Worm (Caenorhabditis elegans): ENCODE measurements around the gene cal-4.

cal-4 gene

DNA sequence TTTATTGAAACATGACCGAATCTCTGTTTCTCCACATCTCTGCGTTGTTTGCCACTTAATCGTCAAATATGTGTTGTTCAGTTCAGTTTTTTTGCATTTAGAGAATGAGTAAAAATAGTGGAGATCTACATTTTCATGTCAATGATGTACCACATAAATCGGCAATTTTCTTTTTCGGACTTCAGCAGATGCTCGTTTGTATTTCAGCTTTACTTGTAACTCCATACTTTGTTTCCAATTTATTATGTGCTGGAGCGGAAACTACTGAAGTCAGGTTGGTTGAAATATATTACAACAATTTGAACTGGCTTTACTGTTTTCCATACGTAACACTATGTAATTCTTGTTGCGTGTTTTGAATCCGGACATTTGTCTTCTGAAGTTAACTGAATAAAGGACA lies 9.4 kb downstream of the cal-4 start, which contains the start of gene T07G12.2:
T07G12.2 (plus strand) TSS at position 62 of the 400 bp plus-strand sequence.
- no peak for TF ChIP-seq nhr-12 (tag; optimal IDR thresholded peaks at IDR 0.05)
- TF ChIP-seq sptf-1 (tag; optimal IDR thresholded peaks at IDR 0.05), result no peak
- TF ChIP-seq tbx-8 (GFP tag; optimal IDR thresholded peaks at IDR 0.05), result no peak
- no peak for TF ChIP-seq lin-32 (GFP tag; optimal IDR thresholded peaks at IDR 0.05)
- TF ChIP-seq unc-120 (tag; optimal IDR thresholded peaks at IDR 0.05; ENCODE audit: poor library complexity, severe bottlenecking), result no peak
- no peak for TF ChIP-seq M03D4.4 (tag; optimal IDR thresholded peaks at IDR 0.05)
- no peak for TF ChIP-seq ceh-39 (tag; optimal IDR thresholded peaks at IDR 0.05)
- no peak for TF ChIP-seq elt-1 (tag; optimal IDR thresholded peaks at IDR 0.05; ENCODE audit: borderline replicate concordance, insufficient read depth)
- TF ChIP-seq flh-1 (GFP tag; optimal IDR thresholded peaks at IDR 0.05), result no peak
- no peak for TF ChIP-seq lsy-2 (tag; optimal IDR thresholded peaks at IDR 0.05)
- TF ChIP-seq ceh-43 (GFP tag; optimal IDR thresholded peaks at IDR 0.05), result no peak
- TF ChIP-seq nhr-237 (tag; optimal IDR thresholded peaks at IDR 0.05), result no peak
- TF ChIP-seq pha-4 (tag; optimal IDR thresholded peaks at IDR 0.05), result no peak
- no peak for TF ChIP-seq ceh-83 (GFP tag; optimal IDR thresholded peaks at IDR 0.05)
- TF ChIP-seq nhr-76 (tag; optimal IDR thresholded peaks at IDR 0.05), result no peak
- no peak for TF ChIP-seq elt-3 (tag; optimal IDR thresholded peaks at IDR 0.05)
- no peak for TF ChIP-seq sem-2 (GFP tag; optimal IDR thresholded peaks at IDR 0.05)

DNA sequence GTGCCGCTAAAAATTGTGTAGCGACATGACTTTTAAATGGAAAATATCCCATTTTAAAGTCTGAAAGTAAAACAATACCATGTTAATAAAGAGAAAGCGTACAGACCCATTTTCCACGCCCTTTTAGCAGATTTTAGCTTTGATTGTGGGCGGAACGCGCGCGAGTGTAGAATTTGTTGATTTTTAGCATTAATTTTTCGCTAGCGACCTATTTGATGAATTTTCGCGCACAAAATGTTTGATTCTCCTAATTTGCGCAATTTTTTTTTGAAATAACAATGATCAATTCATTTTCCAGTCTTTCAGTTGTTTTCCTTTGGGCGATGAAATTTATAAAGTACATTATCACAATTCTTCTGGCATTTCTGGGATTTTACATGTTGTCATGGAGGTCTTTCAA lies 12.4 kb downstream of the cal-4 start, which contains the start of gene T07G12.3:
T07G12.3 (plus strand) TSS at position 301 of the 400 bp plus-strand sequence.
- TF ChIP-seq ceh-39 (tag; optimal IDR thresholded peaks at IDR 0.05) (no peak), sptf-1 (tag; optimal IDR thresholded peaks at IDR 0.05) (no peak), ztf-11 (tag; optimal IDR thresholded peaks at IDR 0.05) (no peak), ces-1 (GFP tag; optimal IDR thresholded peaks at IDR 0.05) (no peak), hlh-1 (tag; optimal IDR thresholded peaks at IDR 0.05) (no peak)

DNA sequence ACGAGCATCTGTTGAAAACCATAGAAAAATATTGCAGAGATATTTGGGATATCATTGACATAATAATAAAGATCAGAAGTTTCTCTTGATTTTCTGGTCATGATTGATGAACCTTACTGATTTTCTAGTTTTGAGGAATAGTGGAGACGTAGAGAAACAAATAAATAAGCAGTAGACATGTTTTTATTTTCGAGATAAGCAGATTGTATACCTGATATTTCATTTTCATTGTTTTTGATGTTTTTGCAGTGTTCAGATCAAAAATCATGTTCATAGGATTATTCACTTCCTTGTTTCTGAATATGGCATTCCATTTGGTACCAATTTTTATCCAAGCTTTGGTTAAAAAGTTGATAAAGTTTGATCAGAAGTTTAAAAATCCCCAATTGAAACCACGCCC lies 17.4 kb downstream of the cal-4 start, which contains the start of gene T07G12.4:
T07G12.4 (minus strand) TSS at position 101 of the 400 bp plus-strand sequence.
- TF ChIP-seq ham-2 (GFP tag; optimal IDR thresholded peaks at IDR 0.05), result no peak
- TF ChIP-seq ces-1 (GFP tag; optimal IDR thresholded peaks at IDR 0.05), result no peak
- TF ChIP-seq M03D4.4 (tag; optimal IDR thresholded peaks at IDR 0.05), result no peak
- no peak for TF ChIP-seq mep-1 (tag; optimal IDR thresholded peaks at IDR 0.05)
- TF ChIP-seq ztf-11 (tag; optimal IDR thresholded peaks at IDR 0.05), result no peak
- no peak for TF ChIP-seq nhr-2 (tag; optimal IDR thresholded peaks at IDR 0.05)
- TF ChIP-seq elt-3 (tag; optimal IDR thresholded peaks at IDR 0.05), result no peak
- TF ChIP-seq nhr-12 (tag; optimal IDR thresholded peaks at IDR 0.05), result no peak
- TF ChIP-seq lin-13 (tag; optimal IDR thresholded peaks at IDR 0.05), result no peak
- TF ChIP-seq zip-8 (tag; optimal IDR thresholded peaks at IDR 0.05), result no peak
- no peak for TF ChIP-seq ceh-83 (GFP tag; optimal IDR thresholded peaks at IDR 0.05)
- no peak for TF ChIP-seq mab-5 (tag; optimal IDR thresholded peaks at IDR 0.05)
- TF ChIP-seq nhr-237 (tag; optimal IDR thresholded peaks at IDR 0.05), result no peak

DNA sequence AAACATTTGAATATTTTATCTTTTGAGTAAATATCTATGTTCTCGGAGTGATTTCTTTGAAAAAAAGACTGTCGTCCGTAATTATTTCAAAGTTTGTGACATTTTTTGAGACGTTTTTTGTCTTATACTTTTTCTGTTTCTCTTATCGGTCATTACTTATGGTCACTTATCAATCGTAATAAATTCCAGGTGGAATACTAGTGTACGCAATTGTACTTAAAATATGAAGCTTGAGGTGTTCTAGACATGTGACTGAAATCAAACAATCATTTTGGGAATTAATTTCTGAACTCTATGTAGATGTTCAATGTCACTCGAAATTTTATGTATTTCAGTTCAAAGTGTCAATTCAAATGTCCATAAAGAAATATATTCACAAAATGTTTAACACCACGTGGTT lies 21.1 kb downstream of the cal-4 start:
- TF ChIP-seq M03D4.4 (tag; optimal IDR thresholded peaks at IDR 0.05) (no peak), tbx-8 (GFP tag; optimal IDR thresholded peaks at IDR 0.05) (no peak)

DNA sequence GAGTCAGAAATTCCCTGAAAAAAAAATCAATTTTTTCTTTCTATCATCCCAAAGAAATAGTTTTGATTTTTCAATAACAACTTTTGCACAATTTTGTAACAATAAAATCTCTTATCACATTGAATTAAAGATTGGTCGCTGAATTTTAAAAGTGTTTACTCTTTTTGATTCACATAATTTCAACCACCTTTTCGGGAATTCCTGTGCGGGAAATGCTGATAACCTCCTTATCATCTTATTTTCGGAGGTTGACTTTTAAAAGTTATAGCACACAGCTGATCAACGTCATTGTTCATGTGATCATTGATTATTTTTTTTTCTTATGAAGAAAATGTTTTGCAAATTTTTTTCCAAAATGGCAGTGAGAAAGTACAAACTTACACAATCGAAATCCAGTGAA lies 22.2 kb downstream of the cal-4 start:
- no peak for TF ChIP-seq nhr-2 (tag; optimal IDR thresholded peaks at IDR 0.05)
- no peak for TF ChIP-seq ces-1 (GFP tag; optimal IDR thresholded peaks at IDR 0.05)
- TF ChIP-seq elt-1 (tag; optimal IDR thresholded peaks at IDR 0.05; ENCODE audit: borderline replicate concordance, insufficient read depth), result no peak
- TF ChIP-seq hlh-1 (tag; optimal IDR thresholded peaks at IDR 0.05), result no peak
- no peak for TF ChIP-seq nhr-237 (tag; optimal IDR thresholded peaks at IDR 0.05)
- no peak for TF ChIP-seq drap-1 (GFP tag; optimal IDR thresholded peaks at IDR 0.05)
- TF ChIP-seq cnd-1 (tag; optimal IDR thresholded peaks at IDR 0.05), result no peak
- TF ChIP-seq nhr-28 (tag; optimal IDR thresholded peaks at IDR 0.05), result no peak
- no peak for TF ChIP-seq sem-2 (GFP tag; optimal IDR thresholded peaks at IDR 0.05)

DNA sequence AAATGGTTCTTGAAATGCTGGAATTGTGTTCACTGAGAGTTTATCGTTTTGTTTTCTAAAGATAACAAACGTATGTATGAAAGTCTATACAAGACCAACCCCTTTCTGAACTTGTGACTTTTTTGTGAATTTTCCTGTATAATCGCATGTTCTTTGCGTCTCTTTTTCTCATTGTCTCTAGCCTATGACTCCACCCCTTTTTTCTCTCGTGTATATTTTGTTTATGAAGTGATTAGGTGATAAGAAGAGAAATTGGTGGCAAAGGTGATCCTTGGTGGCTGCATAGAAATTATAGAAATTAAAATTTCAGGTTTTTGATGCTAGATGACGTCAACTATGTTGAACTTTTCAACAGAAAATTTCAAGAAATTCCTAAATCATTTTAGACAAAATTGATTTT lies 23.8 kb downstream of the cal-4 start, which contains the start of gene T07G12.5:
T07G12.5 (minus strand) TSS at position 101 of the 400 bp plus-strand sequence.
- no peak for TF ChIP-seq ceh-43 (GFP tag; optimal IDR thresholded peaks at IDR 0.05)
- TF ChIP-seq nhr-76 (tag; optimal IDR thresholded peaks at IDR 0.05), result no peak
- no peak for TF ChIP-seq drap-1 (GFP tag; optimal IDR thresholded peaks at IDR 0.05)
- no peak for TF ChIP-seq pha-4 (tag; optimal IDR thresholded peaks at IDR 0.05)
- TF ChIP-seq nhr-2 (tag; optimal IDR thresholded peaks at IDR 0.05), result no peak

Measured in whole organism, mixed stage, embryonic.